Fruit fly (Drosophila melanogaster): ENCODE data around the gene CG14406.

The CG14406 gene

dm6 chrX:14922396-14923276 lies 12.0 kb upstream of the CG14406 start:
- TF ChIP-seq eg (GFP tag; IDR thresholded peaks at IDR 0.05) (peak; percentile 66), CG34406 (GFP tag; optimal IDR thresholded peaks at IDR 0.05) (no peak), CG3032 (tag; optimal IDR thresholded peaks at IDR 0.05) (no peak), Hr39 (GFP tag; optimal IDR thresholded peaks at IDR 0.05) (peak; percentile 27), Met (GFP tag; optimal IDR thresholded peaks at IDR 0.05) (peak; percentile 32), CG10669 (GFP tag; optimal IDR thresholded peaks at IDR 0.05) (peak; percentile 13), CG4318 (GFP tag; optimal IDR thresholded peaks at IDR 0.05) (peak; percentile 68), Smox (GFP tag; optimal IDR thresholded peaks at IDR 0.05) (peak; percentile 24), Eip75B (GFP tag; optimal IDR thresholded peaks at IDR 0.05) (peak; percentile 25), cyc (GFP tag; optimal IDR thresholded peaks at IDR 0.05) (no peak), CG8119 (GFP tag; IDR thresholded peaks at IDR 0.05) (peak; percentile 77), ss (GFP tag; optimal IDR thresholded peaks at IDR 0.05) (peak in 1 of 2 experiments; percentile 28), CG8319 (GFP tag; optimal IDR thresholded peaks at IDR 0.05) (no peak), net (GFP tag; optimal IDR thresholded peaks at IDR 0.05) (no peak), spab (GFP tag; optimal IDR thresholded peaks at IDR 0.05) (no peak), Sox102F (GFP tag; optimal IDR thresholded peaks at IDR 0.05) (no peak), dac (GFP tag; optimal IDR thresholded peaks at IDR 0.05) (no peak), salr (GFP tag; optimal IDR thresholded peaks at IDR 0.05) (peak in 1 of 2 experiments; percentile 47), CG6808 (GFP tag; optimal IDR thresholded peaks at IDR 0.05) (peak; percentile 39), svp (GFP tag) (peak; percentile 65), CG32006 (GFP tag; optimal IDR thresholded peaks at IDR 0.05) (peak; percentile 73), CG7368 (GFP tag; optimal IDR thresholded peaks at IDR 0.05) (no peak), Ets21C (GFP tag; optimal IDR thresholded peaks at IDR 0.05) (no peak), CG6276 (GFP tag; optimal IDR thresholded peaks at IDR 0.05) (peak; percentile 65), CG6854 (GFP tag; optimal IDR thresholded peaks at IDR 0.05) (no peak), achi (GFP tag; optimal IDR thresholded peaks at IDR 0.05) (peak; percentile 38), acj6 (GFP tag; optimal IDR thresholded peaks at IDR 0.05) (peak; percentile 35), CG8632 (GFP tag; optimal IDR thresholded peaks at IDR 0.05) (no peak), CG11762 (GFP tag; optimal IDR thresholded peaks at IDR 0.05; ENCODE audit: insufficient read depth) (no peak), CG10631 (GFP tag; optimal IDR thresholded peaks at IDR 0.05) (peak; percentile 55), CG9139 (GFP tag; optimal IDR thresholded peaks at IDR 0.05) (no peak), OdsH (GFP tag; optimal IDR thresholded peaks at IDR 0.05) (peak; percentile 10), Hr4 (GFP tag; optimal IDR thresholded peaks at IDR 0.05) (peak; percentile 42), Hr38 (GFP tag; optimal IDR thresholded peaks at IDR 0.05) (no peak), fkh (GFP tag; optimal IDR thresholded peaks at IDR 0.05) (no peak), Eip78C (GFP tag) (peak; percentile 77), lz (GFP tag; optimal IDR thresholded peaks at IDR 0.05) (peak; percentile 4), Sox15 (GFP tag; optimal IDR thresholded peaks at IDR 0.05) (no peak), Ets96B (tag; optimal IDR thresholded peaks at IDR 0.05) (peak; percentile 42), CG15336 (GFP tag; IDR thresholded peaks at IDR 0.05) (peak; percentile 60), pdm3 (GFP tag; optimal IDR thresholded peaks at IDR 0.05) (peak; percentile 40), Sox14 (GFP tag; optimal IDR thresholded peaks at IDR 0.05) (peak; percentile 27), Lpt (GFP tag; optimal IDR thresholded peaks at IDR 0.05) (peak; percentile 36), CG6792 (GFP tag; optimal IDR thresholded peaks at IDR 0.05) (no peak), Blimp-1 (GFP tag; optimal IDR thresholded peaks at IDR 0.05) (no peak), topi (GFP tag; optimal IDR thresholded peaks at IDR 0.05) (peak; percentile 43), CG3919 (GFP tag; optimal IDR thresholded peaks at IDR 0.05) (peak; percentile 10), dsx (GFP tag; optimal IDR thresholded peaks at IDR 0.05; ENCODE audit: poor library complexity, severe bottlenecking) (peak; percentile 8), CG11902 (GFP tag; optimal IDR thresholded peaks at IDR 0.05) (no peak), esn (GFP tag; optimal IDR thresholded peaks at IDR 0.05) (no peak)
